Worm (Caenorhabditis elegans): ENCODE data around the gene K01A2.6.

ce11 chrII:257519-257918 lies 42.3 kb upstream of the K01A2.6 start, which contains the start of gene cat-2:
- TF ChIP-seq flt-1 (GFP tag; IDR thresholded peaks at IDR 0.05), result no peak
- TF ChIP-seq T22C8.4 (GFP tag; IDR thresholded peaks at IDR 0.05), result no peak
- no peak for TF ChIP-seq ref-1 (GFP tag; conservative IDR thresholded peaks at IDR 0.05)
- TF ChIP-seq klf-2 (GFP tag; conservative IDR thresholded peaks at IDR 0.05), result no peak
- no peak for TF ChIP-seq tab-1 (GFP tag; IDR thresholded peaks at IDR 0.05)
- TF ChIP-seq ztf-23 (GFP tag; IDR thresholded peaks at IDR 0.05), result no peak

Measured in whole organism, midembryonic.